Fruit fly (Drosophila melanogaster): Measurements from ENCODE around the gene RpS5a.

Gene RpS5a

dm6 chrX:17174115-17174514 is 26.1 kb upstream of the RpS5a start (continued):
- TF ChIP-seq dmrt11E (tag; optimal IDR thresholded peaks at IDR 0.05) (peak; percentile 31), D (optimal IDR thresholded peaks at IDR 0.05) (no peak), D (GFP tag; optimal IDR thresholded peaks at IDR 0.05) (peak; percentile 20), scrt (GFP tag; optimal IDR thresholded peaks at IDR 0.05) (no peak), twi (tag; optimal IDR thresholded peaks at IDR 0.05) (peak; percentile 42), HLH3B (GFP tag; IDR thresholded peaks at IDR 0.05) (0 out of 2 replicates have a peak, but pooled peaks have one; percentile 11), CG31441 (GFP tag; IDR thresholded peaks at IDR 0.05) (peak; percentile 40; the same call in 1 of the 2 replicates), CG8388 (GFP tag; optimal IDR thresholded peaks at IDR 0.05) (peak; percentile 39), gem (tag; optimal IDR thresholded peaks at IDR 0.05) (peak; percentile 52), CG17361 (GFP tag; IDR thresholded peaks at IDR 0.05) (0 out of 3 replicates have a peak, but pooled peaks have one; percentile 45), seq (GFP tag; IDR thresholded peaks at IDR 0.05) (no peak), dmrt99B (tag; optimal IDR thresholded peaks at IDR 0.05) (peak; percentile 43), CG10979 (tag; optimal IDR thresholded peaks at IDR 0.05) (peak; percentile 51), Rx (GFP tag; IDR thresholded peaks at IDR 0.05) (peak; percentile 46; the same call in 1 of the 2 replicates), wek (GFP tag; optimal IDR thresholded peaks at IDR 0.05) (no peak), D19B (GFP tag; optimal IDR thresholded peaks at IDR 0.05) (no peak), Hsf (GFP tag; optimal IDR thresholded peaks at IDR 0.05) (no peak), Atf3 (GFP tag; optimal IDR thresholded peaks at IDR 0.05) (no peak), Lim3 (GFP tag; IDR thresholded peaks at IDR 0.05) (no peak), lmd (GFP tag; IDR thresholded peaks at IDR 0.05) (peak; percentile 17; the same call in 1 of the 2 replicates), Asciz (GFP tag; optimal IDR thresholded peaks at IDR 0.05) (peak; percentile 20), Hr78 (GFP tag; optimal IDR thresholded peaks at IDR 0.05) (peak in 1 of 2 experiments; percentile 5), nmo (GFP tag; optimal IDR thresholded peaks at IDR 0.05) (peak; percentile 32), dysf (GFP tag; IDR thresholded peaks at IDR 0.05) (peak; percentile 34; the same call in 1 of the 3 replicates), pho (GFP tag; optimal IDR thresholded peaks at IDR 0.05) (no peak), GATAe (GFP tag; conservative IDR thresholded peaks at IDR 0.05) (no peak), kni (GFP tag; optimal IDR thresholded peaks at IDR 0.05) (peak; percentile 3), Mrtf (GFP tag; IDR thresholded peaks at IDR 0.05) (no peak), CG13624 (GFP tag; optimal IDR thresholded peaks at IDR 0.05) (no peak), eve (GFP tag; optimal IDR thresholded peaks at IDR 0.05) (no peak), Sox100B (GFP tag; optimal IDR thresholded peaks at IDR 0.05) (no peak), row (GFP tag; IDR thresholded peaks at IDR 0.05) (peak; percentile 50; the same call in 2 of the 3 replicates), Dip3 (GFP tag; optimal IDR thresholded peaks at IDR 0.05) (no peak), CG12659 (GFP tag; optimal IDR thresholded peaks at IDR 0.05) (no peak), CG10267 (tag; optimal IDR thresholded peaks at IDR 0.05) (peak; percentile 18), Oli (tag; optimal IDR thresholded peaks at IDR 0.05) (no peak), H15 (GFP tag; IDR thresholded peaks at IDR 0.05) (0 out of 3 replicates have a peak, but pooled peaks have one; percentile 40), Bteb2 (GFP tag; optimal IDR thresholded peaks at IDR 0.05) (no peak), E2f1 (GFP tag; IDR thresholded peaks at IDR 0.05) (0 out of 2 replicates have a peak, but pooled peaks have one; percentile 14), NFAT (GFP tag; IDR thresholded peaks at IDR 0.05) (0 out of 2 replicates have a peak, but pooled peaks have one; percentile 10), CG17328 (GFP tag; IDR thresholded peaks at IDR 0.05) (no peak), CG17912 (GFP tag; optimal IDR thresholded peaks at IDR 0.05) (no peak), CG4854 (GFP tag; optimal IDR thresholded peaks at IDR 0.05) (no peak), Xrp1 (GFP tag; IDR thresholded peaks at IDR 0.05) (peak; percentile 69), CG17385 (GFP tag; optimal IDR thresholded peaks at IDR 0.05) (no peak), CG9817 (tag; optimal IDR thresholded peaks at IDR 0.05) (no peak), crp (GFP tag; optimal IDR thresholded peaks at IDR 0.05) (no peak), schlank (tag; optimal IDR thresholded peaks at IDR 0.05) (no peak), sisA (GFP tag; IDR thresholded peaks at IDR 0.05) (peak; percentile 50; the same call in 1 of the 2 replicates), kah (GFP tag; optimal IDR thresholded peaks at IDR 0.05) (no peak), D19A (tag; optimal IDR thresholded peaks at IDR 0.05) (peak; percentile 42)

Measured in whole organism, embryonic.